Fruit fly (Drosophila melanogaster) whole organism, embryonic: ENCODE results near the gene MCTS1.
A peak's percentile ranks its signal among the peaks of the same experiment; 100 is the strongest.

Source experiments
- ATbp ChIP-seq: fragments of 200-800 bp; sonication (Bioruptor generic); optimal IDR thresholded peaks from 2 replicates; lab custom pipeline; 2017; ENCODE audit warnings: missing biosample characterization, mild to moderate bottlenecking, missing genetic modification characterization, missing genetic modification reagents
- CG10267 ChIP-seq: fragments of 200-800 bp; sonication (Bioruptor generic); optimal IDR thresholded peaks from 2 replicates; lab custom pipeline; 2018; ENCODE audit warnings: missing biosample characterization, mild to moderate bottlenecking, missing genetic modification characterization, moderate library complexity
- CG10654 ChIP-seq: fragments of 200-800 bp; sonication (Bioruptor generic); optimal IDR thresholded peaks from 2 replicates; lab custom pipeline; 2016; ENCODE audit warnings: missing biosample characterization, missing genetic modification characterization
- CG11456 ChIP-seq: fragments of 200-800 bp; sonication (Bioruptor generic); IDR thresholded peaks from 3 replicates; pipeline ENCODE4 v1.3.6; 2022; ENCODE audit warnings: missing biosample characterization, missing genetic modification characterization
- CG12219 ChIP-seq: fragments of 200-800 bp; sonication (Bioruptor generic); optimal IDR thresholded peaks from 3 replicates; lab custom pipeline; 2018; ENCODE audit warnings: missing biosample characterization, mild to moderate bottlenecking, missing genetic modification characterization
- CG12299 ChIP-seq: fragments of 200-800 bp; sonication (Bioruptor generic); optimal IDR thresholded peaks from 2 replicates; lab custom pipeline; 2018; ENCODE audit warnings: missing biosample characterization, mild to moderate bottlenecking, missing genetic modification characterization
- CG13123 ChIP-seq: fragments of 200-800 bp; sonication (Bioruptor generic); optimal IDR thresholded peaks from 2 replicates; lab custom pipeline; 2016; ENCODE audit warnings: missing biosample characterization, missing genetic modification characterization
- CG1529 ChIP-seq: fragments of 200-800 bp; sonication (Bioruptor generic); optimal IDR thresholded peaks from 3 replicates; lab custom pipeline; 2018; ENCODE audit warnings: missing biosample characterization, missing genetic modification characterization
- CG15696 ChIP-seq: fragments of 200-800 bp; sonication (Bioruptor generic); optimal IDR thresholded peaks from 2 replicates; lab custom pipeline; 2019; ENCODE audit warnings: missing biosample characterization, mild to moderate bottlenecking, missing genetic modification characterization, moderate library complexity
- CG1603 ChIP-seq: fragments of 200-800 bp; sonication (Bioruptor generic); optimal IDR thresholded peaks from 2 replicates; lab custom pipeline; 2019; ENCODE audit warnings: missing biosample characterization, mild to moderate bottlenecking, missing genetic modification characterization, moderate library complexity
- CG16863 ChIP-seq: fragments of 200-800 bp; sonication (Bioruptor generic); optimal IDR thresholded peaks from 3 replicates; lab custom pipeline; 2016; ENCODE audit warnings: missing biosample characterization, missing genetic modification characterization
- CG17385 ChIP-seq: fragments of 200-800 bp; sonication (Bioruptor generic); optimal IDR thresholded peaks from 3 replicates; lab custom pipeline; 2018; ENCODE audit warnings: missing biosample characterization, mild to moderate bottlenecking, missing genetic modification characterization
- CG17802 ChIP-seq: fragments of 200-800 bp; sonication (Bioruptor generic); optimal IDR thresholded peaks from 2 replicates; lab custom pipeline; 2018; ENCODE audit warnings: missing biosample characterization, mild to moderate bottlenecking, missing genetic modification characterization, moderate library complexity
- CG17912 ChIP-seq: fragments of 200-800 bp; sonication (Bioruptor generic); optimal IDR thresholded peaks from 2 replicates; lab custom pipeline; 2018; ENCODE audit warnings: missing biosample characterization, mild to moderate bottlenecking, missing genetic modification characterization
- CG18262 ChIP-seq: fragments of 200-800 bp; optimal IDR thresholded peaks from 3 replicates; lab custom pipeline; 2019; ENCODE audit warnings: missing biosample characterization, mild to moderate bottlenecking, missing genetic modification characterization, moderate library complexity
- CG18599 ChIP-seq: fragments of 200-800 bp; sonication (Bioruptor generic); optimal IDR thresholded peaks from 3 replicates; lab custom pipeline; 2017; ENCODE audit warnings: missing biosample characterization, missing genetic modification characterization, mild to moderate bottlenecking, moderate library complexity, missing genetic modification reagents
- CG2120 ChIP-seq: fragments of 200-800 bp; sonication (Bioruptor generic); optimal IDR thresholded peaks from 3 replicates; lab custom pipeline; 2016; ENCODE audit warnings: missing biosample characterization, missing genetic modification characterization
- CG2678 ChIP-seq: fragments of 200-800 bp; sonication (Bioruptor generic); optimal IDR thresholded peaks from 3 replicates; lab custom pipeline; 2019; ENCODE audit warnings: missing biosample characterization, mild to moderate bottlenecking, missing genetic modification characterization, moderate library complexity
- CG2712 ChIP-seq: fragments of 200-800 bp; optimal IDR thresholded peaks from 3 replicates; lab custom pipeline; 2019; ENCODE audit warnings: missing biosample characterization, mild to moderate bottlenecking, missing genetic modification characterization, moderate library complexity
- CG33213 ChIP-seq: fragments of 200-800 bp; sonication (Bioruptor generic); optimal IDR thresholded peaks from 3 replicates; lab custom pipeline; 2016; ENCODE audit warnings: missing biosample characterization, missing genetic modification characterization
- CG3995 ChIP-seq: fragments of 200-800 bp; sonication (Bioruptor generic); optimal IDR thresholded peaks from 3 replicates; lab custom pipeline; 2016; ENCODE audit warnings: missing biosample characterization, missing genetic modification characterization
- CG4617 ChIP-seq: fragments of 200-800 bp; sonication (Bioruptor generic); optimal IDR thresholded peaks from 3 replicates; lab custom pipeline; 2016; ENCODE audit warnings: missing biosample characterization, missing genetic modification characterization, borderline replicate concordance
- CG9215 ChIP-seq: fragments of 200-800 bp; sonication (Bioruptor generic); IDR thresholded peaks from 2 replicates; pipeline ENCODE4 v1.3.6; 2022; ENCODE audit warnings: missing biosample characterization, missing genetic modification characterization
- E2f1 ChIP-seq: fragments of 200-800 bp; sonication (Bioruptor generic); IDR thresholded peaks from 2 replicates; pipeline ENCODE4 v1.3.6; 2022; ENCODE audit warnings: missing biosample characterization, missing genetic modification characterization
- E2f2 ChIP-seq: fragments of 200-800 bp; sonication (Bioruptor generic); IDR thresholded peaks from 2 replicates; pipeline ENCODE4 v1.3.6; 2022; ENCODE audit warnings: missing biosample characterization, missing genetic modification characterization
- Ets65A ChIP-seq: fragments of 200-800 bp; sonication (Bioruptor generic); peaks from one replicate; lab custom pipeline; 2016; ENCODE audit warnings: missing biosample characterization, missing genetic modification characterization
- HLH4C ChIP-seq: fragments of 200-800 bp; sonication (Bioruptor generic); IDR thresholded peaks from 3 replicates; pipeline ENCODE4 v1.3.6; 2022; ENCODE audit warnings: missing biosample characterization, missing genetic modification characterization; ENCODE audit not compliant: partially characterized antibody
- Hmr ChIP-seq: fragments of 200-800 bp; sonication (Bioruptor generic); optimal IDR thresholded peaks from 3 replicates; lab custom pipeline; 2017; ENCODE audit warnings: mild to moderate bottlenecking, missing biosample characterization, missing genetic modification reagents, missing genetic modification characterization
- Kr ChIP-seq: fragments of 200-800 bp; sonication (Bioruptor generic); optimal IDR thresholded peaks from 2 replicates; lab custom pipeline; 2017; ENCODE audit warnings: missing biosample characterization, mild to moderate bottlenecking, missing genetic modification characterization
- MESR4 ChIP-seq: fragments of 200-800 bp; sonication (Bioruptor generic); optimal IDR thresholded peaks from 2 replicates; lab custom pipeline; 2018; ENCODE audit warnings: missing biosample characterization, mild to moderate bottlenecking, missing genetic modification characterization, moderate library complexity
- Myb ChIP-seq: fragments of 200-800 bp; sonication (Bioruptor generic); optimal IDR thresholded peaks from 2 replicates; lab custom pipeline; 2016; ENCODE audit warnings: missing biosample characterization, missing genetic modification characterization
- Sox102F ChIP-seq: fragments of 200-800 bp; sonication (Bioruptor generic); optimal IDR thresholded peaks from 2 replicates; lab custom pipeline; 2018; ENCODE audit warnings: missing biosample characterization, mild to moderate bottlenecking, missing genetic modification characterization, moderate library complexity
- Spps ChIP-seq: fragments of 200-800 bp; sonication (Bioruptor generic); optimal IDR thresholded peaks from 2 replicates; lab custom pipeline; 2018; ENCODE audit warnings: missing biosample characterization, mild to moderate bottlenecking, missing genetic modification characterization
- Xbp1 ChIP-seq: fragments of 200-800 bp; sonication (Bioruptor generic); optimal IDR thresholded peaks from 3 replicates; lab custom pipeline; 2016; ENCODE audit warnings: missing biosample characterization, mild to moderate bottlenecking, missing genetic modification characterization
- ase ChIP-seq: fragments of 200-800 bp; sonication (Bioruptor generic); IDR thresholded peaks from 3 replicates; pipeline ENCODE4 v1.3.6; 2022; ENCODE audit warnings: missing biosample characterization, missing genetic modification characterization
- bsh ChIP-seq, 2 experiments: fragments of 200-800 bp; sonication (Bioruptor generic); optimal IDR thresholded peaks; 2 replicates each; lab custom pipeline; 2017 to 2018; ENCODE audit warnings: mild to moderate bottlenecking in 2 of 2, missing biosample characterization in 2 of 2, missing genetic modification characterization in 2 of 2, moderate library complexity in 1 of 2
- chif ChIP-seq, 2 experiments: fragments of 200-800 bp; sonication (Bioruptor generic); optimal IDR thresholded peaks; 3 replicates each; lab custom pipeline; 2016; ENCODE audit warnings: missing biosample characterization in 2 of 2, missing genetic modification characterization in 2 of 2
- chm ChIP-seq: fragments of 200-800 bp; sonication (Bioruptor generic); IDR thresholded peaks from 2 replicates; pipeline ENCODE4 v1.3.6; 2022; ENCODE audit warnings: missing biosample characterization, missing genetic modification characterization
- chn ChIP-seq: fragments of 200-800 bp; sonication (Bioruptor generic); optimal IDR thresholded peaks from 2 replicates; lab custom pipeline; 2016; ENCODE audit warnings: missing biosample characterization, missing genetic modification characterization
- ci ChIP-seq: fragments of 200-800 bp; sonication (Bioruptor generic); IDR thresholded peaks from 3 replicates; pipeline ENCODE4 v1.3.6; 2022; ENCODE audit warnings: missing biosample characterization, missing genetic modification characterization
- dysf ChIP-seq: fragments of 200-800 bp; sonication (Bioruptor generic); IDR thresholded peaks from 3 replicates; pipeline ENCODE4 v1.3.6; 2022; ENCODE audit warnings: missing biosample characterization, missing genetic modification characterization
- fd96Cb ChIP-seq: fragments of 200-800 bp; sonication (Bioruptor generic); optimal IDR thresholded peaks from 2 replicates; lab custom pipeline; 2018; ENCODE audit warnings: missing biosample characterization, mild to moderate bottlenecking, missing genetic modification characterization, moderate library complexity
- grn ChIP-seq: fragments of 200-800 bp; sonication (Bioruptor generic); optimal IDR thresholded peaks from 3 replicates; lab custom pipeline; 2017; ENCODE audit warnings: missing biosample characterization, missing genetic modification characterization
- h ChIP-seq: fragments of >200 bp; optimal IDR thresholded peaks from 2 replicates; lab custom pipeline; 2017
- inv ChIP-seq: fragments of 200-800 bp; sonication (Bioruptor generic); IDR thresholded peaks from 2 replicates; pipeline ENCODE4 v1.3.6; 2022; ENCODE audit warnings: missing biosample characterization, missing genetic modification characterization; ENCODE audit not compliant: partially characterized antibody
- kni ChIP-seq: fragments of 200-800 bp; sonication (Bioruptor generic); optimal IDR thresholded peaks from 3 replicates; lab custom pipeline; 2017; ENCODE audit warnings: mild to moderate bottlenecking, missing biosample characterization, missing genetic modification reagents, missing genetic modification characterization
- oc ChIP-seq: fragments of 200-800 bp; sonication (Bioruptor generic); optimal IDR thresholded peaks from 2 replicates; lab custom pipeline; 2018; ENCODE audit warnings: missing biosample characterization, mild to moderate bottlenecking, missing genetic modification characterization, moderate library complexity
- row ChIP-seq: fragments of 200-800 bp; sonication (Bioruptor generic); IDR thresholded peaks from 3 replicates; pipeline ENCODE4 v1.3.6; 2022; ENCODE audit warnings: missing biosample characterization, missing genetic modification characterization
- tio ChIP-seq: fragments of 200-800 bp; sonication (Bioruptor generic); optimal IDR thresholded peaks from 2 replicates; lab custom pipeline; 2017; ENCODE audit warnings: missing biosample characterization, missing genetic modification characterization, inconsistent platforms
- twi ChIP-seq: fragments of 200-800 bp; optimal IDR thresholded peaks from 2 replicates; lab custom pipeline; 2019; ENCODE audit warnings: missing biosample characterization, mild to moderate bottlenecking, missing genetic modification characterization, moderate library complexity
- vfl ChIP-seq: fragments of 200-800 bp; sonication (Bioruptor generic); optimal IDR thresholded peaks from 2 replicates; lab custom pipeline; 2016; ENCODE audit warnings: missing biosample characterization, missing genetic modification characterization

The MCTS1 gene

DNA sequence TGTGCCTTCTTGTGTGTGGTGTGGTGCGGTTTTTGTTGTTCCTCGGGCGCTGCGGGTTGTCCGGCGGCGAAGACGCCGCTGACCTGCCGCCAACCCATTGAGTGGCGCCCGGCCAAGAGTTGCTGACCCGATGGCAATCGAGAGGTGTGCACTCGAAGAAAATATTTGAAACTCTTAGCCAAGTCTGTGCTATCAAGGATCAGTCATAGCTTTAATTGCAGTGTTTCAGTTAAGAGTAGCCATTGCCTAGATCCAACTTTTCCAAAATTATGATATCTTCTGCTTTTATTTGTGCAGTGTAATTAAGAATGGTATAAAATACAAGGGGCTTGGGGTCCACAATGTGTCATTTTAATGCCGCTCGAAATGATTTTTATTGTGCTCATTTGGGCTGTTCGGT, 13.1 kb upstream of the MCTS1 start (continued):
- TF ChIP-seq E2f2 (GFP tag; lab: Robert Waterston, UW) (no peak), HLH4C (GFP tag; lab: Robert Waterston, UW) (no peak), CG15696 (tag; lab: Kevin White, UChicago) (peak; percentile 57), row (peak; percentile 56; the same call in 1 of the 3 replicates), dysf (peak; percentile 61; the same call in 2 of the 3 replicates), vfl (GFP tag; lab: Kevin White, UChicago) (peak; percentile 4), oc (tag; lab: Kevin White, UChicago) (peak; percentile 44), Xbp1 (peak; percentile 64), twi (tag; lab: Kevin White, UChicago) (no peak), CG17802 (peak; percentile 28), bsh (GFP tag; optimal IDR thresholded peaks at IDR 0.05; lab: Kevin White, UChicago) (peak in 1 of 2 experiments; percentile 77), CG4617 (GFP tag; lab: Kevin White, UChicago) (peak; percentile 23), CG17912 (GFP tag; lab: Kevin White, UChicago) (no peak), Myb (GFP tag; lab: Kevin White, UChicago) (peak; percentile 3), CG12219 (GFP tag; lab: Kevin White, UChicago) (peak; percentile 24), MESR4 (GFP tag; lab: Kevin White, UChicago) (no peak), CG2120 (GFP tag; lab: Kevin White, UChicago) (no peak), CG18262 (tag; lab: Kevin White, UChicago) (peak; percentile 75), CG12299 (no peak), chif (GFP tag; optimal IDR thresholded peaks at IDR 0.05; lab: Kevin White, UChicago) (peak; percentile 14 to 71), CG1603 (tag; lab: Kevin White, UChicago) (peak; percentile 83), CG3995 (no peak), CG18599 (peak; percentile 26), Sox102F (GFP tag; lab: Kevin White, UChicago) (peak; percentile 43), Kr (GFP tag; lab: Kevin White, UChicago) (peak; percentile 66), kni (peak; percentile 50), ci (GFP tag; lab: Robert Waterston, UW) (peak; percentile 56; the same call in 1 of the 3 replicates), CG2678 (peak; percentile 42), CG11456 (GFP tag; lab: Robert Waterston, UW) (0 out of 3 replicates have a peak, but pooled peaks have one; percentile 41), CG1529 (GFP tag; lab: Kevin White, UChicago) (peak; percentile 30), CG2712 (tag; lab: Kevin White, UChicago) (peak; percentile 74), h (no peak), CG16863 (GFP tag; lab: Kevin White, UChicago) (peak; percentile 47), Spps (tag; lab: Kevin White, UChicago) (peak; percentile 39), CG17385 (peak; percentile 4), Ets65A (GFP tag; lab: Kevin White, UChicago) (peak; percentile 96), chm (peak; percentile 22; the same call in 1 of the 2 replicates), CG10654 (peak; percentile 40), ase (peak; percentile 47; the same call in 1 of the 3 replicates), CG10267 (tag; lab: Kevin White, UChicago) (peak; percentile 48), tio (GFP tag; lab: Kevin White, UChicago) (peak; percentile 37), inv (GFP tag; lab: Robert Waterston, UW) (no peak), chn (GFP tag; lab: Kevin White, UChicago) (peak; percentile 68), CG13123 (GFP tag; lab: Kevin White, UChicago) (peak; percentile 7), CG33213 (GFP tag; lab: Kevin White, UChicago) (no peak), ATbp (peak; percentile 33), grn (GFP tag; lab: Kevin White, UChicago) (peak; percentile 1), E2f1 (peak; percentile 58), CG9215 (no peak), Hmr (GFP tag; lab: Kevin White, UChicago) (no peak), fd96Cb (tag; lab: Kevin White, UChicago) (peak; percentile 50)
